Worm (Caenorhabditis elegans) whole organism, L1 larva: ENCODE results near the gene arp-11.
A peak's percentile ranks its signal among the peaks of the same experiment; 100 is the strongest.

ENCODE experiments used
- C04F5.9 ChIP-seq: sonication (generic microtip); optimal IDR thresholded peaks from 2 replicates; lab custom pipeline; 2016; ENCODE audit warnings: missing genetic modification characterization, missing compliant biosample characterization
- C34B4.2 ChIP-seq: sonication (generic microtip); optimal IDR thresholded peaks from 2 replicates; lab custom pipeline; 2017; ENCODE audit warnings: mild to moderate bottlenecking, missing genetic modification characterization, missing compliant biosample characterization
- F16B12.6 ChIP-seq: fragments of 150-350 bp; optimal IDR thresholded peaks from 2 replicates; lab custom pipeline; 2014; ENCODE audit warnings: missing biosample characterization, missing genetic modification characterization
- aha-1 ChIP-seq: fragments of 150-350 bp; optimal IDR thresholded peaks from 2 replicates; lab custom pipeline; 2014; ENCODE audit warnings: missing biosample characterization, missing genetic modification characterization
- ama-1 ChIP-seq: fragments of 150-350 bp; optimal IDR thresholded peaks from 2 replicates; lab custom pipeline; 2014
- blmp-1 ChIP-seq: fragments of 150-350 bp; optimal IDR thresholded peaks from 2 replicates; lab custom pipeline; 2014; ENCODE audit warnings: missing biosample characterization, missing genetic modification characterization
- ceh-63 ChIP-seq: fragments of 200-800 bp; sonication (Bioruptor generic); optimal IDR thresholded peaks from 2 replicates; lab custom pipeline; 2018; ENCODE audit warnings: mild to moderate bottlenecking, missing genetic modification characterization, missing compliant biosample characterization
- ceh-82 ChIP-seq, 3 experiments: fragments of 150-350 bp in 1 of 3; sonication (generic microtip) in 2 of 3; optimal IDR thresholded peaks; 2 replicates each; lab custom pipeline; 2014 to 2017; ENCODE audit warnings: missing biosample characterization in 3 of 3, missing genetic modification characterization in 3 of 3
- ceh-88 ChIP-seq: fragments of 200-800 bp; sonication (Bioruptor generic); IDR thresholded peaks from 2 replicates; pipeline ENCODE4 v1.3.6; 2022; ENCODE audit warnings: missing genetic modification characterization, missing compliant biosample characterization
- dpl-1 ChIP-seq, 3 experiments: fragments of 150-350 bp in 2 of 3; sonication (generic microtip) in 1 of 3; optimal IDR thresholded peaks; 2 replicates each; lab custom pipeline; 2014 to 2017; ENCODE audit warnings: missing biosample characterization in 3 of 3, missing genetic modification characterization in 3 of 3, missing genetic modification reagents in 3 of 3
- dsc-1 ChIP-seq: sonication (generic microtip); optimal IDR thresholded peaks from 2 replicates; lab custom pipeline; 2016; ENCODE audit warnings: mild to moderate bottlenecking, missing genetic modification characterization, missing compliant biosample characterization
- efl-1 ChIP-seq, 4 experiments: fragments of 150-350 bp; optimal IDR thresholded peaks in 3 of 4; peaks in 1 of 4; 1 replicate in 1 of 4; 2 replicates in 3 of 4; lab custom pipeline; 2014; ENCODE audit warnings: missing biosample characterization in 2 of 4, missing genetic modification characterization in 2 of 4, missing genetic modification reagents in 2 of 4
- efl-3 ChIP-seq: fragments of 200-800 bp; sonication (Bioruptor generic); optimal IDR thresholded peaks from 2 replicates; lab custom pipeline; 2018; ENCODE audit warnings: mild to moderate bottlenecking, missing genetic modification characterization, missing compliant biosample characterization
- elt-3 ChIP-seq, 6 experiments: fragments of 150-350 bp in 1 of 6; sonication (generic microtip); optimal IDR thresholded peaks; 2 replicates each; lab custom pipeline; 2017 to 2018; ENCODE audit warnings: missing biosample characterization in 6 of 6, missing genetic modification characterization in 6 of 6, inconsistent platforms in 1 of 6
- fkh-10 ChIP-seq: sonication (generic microtip); optimal IDR thresholded peaks from 2 replicates; lab custom pipeline; 2017; ENCODE audit warnings: missing biosample characterization, missing genetic modification reagents, missing genetic modification characterization
- fkh-4 ChIP-seq: sonication (generic microtip); optimal IDR thresholded peaks from 2 replicates; lab custom pipeline; 2016; ENCODE audit warnings: missing compliant biosample characterization, missing genetic modification characterization, borderline replicate concordance
- fkh-8 ChIP-seq: sonication (generic microtip); optimal IDR thresholded peaks from 2 replicates; lab custom pipeline; 2016; ENCODE audit warnings: mild to moderate bottlenecking, missing genetic modification characterization, missing compliant biosample characterization
- fos-1 ChIP-seq: fragments of 150-350 bp; optimal IDR thresholded peaks from 2 replicates; lab custom pipeline; 2014; ENCODE audit warnings: missing biosample characterization, missing genetic modification characterization
- grh-1 ChIP-seq: fragments of 200-800 bp; sonication (Bioruptor generic); IDR thresholded peaks from 2 replicates; pipeline ENCODE4 v1.3.6; 2022; ENCODE audit warnings: missing genetic modification reagents, missing genetic modification characterization, missing compliant biosample characterization
- hlh-17 ChIP-seq: fragments of 200-800 bp; sonication (Bioruptor generic); optimal IDR thresholded peaks from 2 replicates; lab custom pipeline; 2018; ENCODE audit warnings: missing genetic modification characterization, mild to moderate bottlenecking, missing compliant biosample characterization, moderate library complexity, borderline replicate concordance
- hlh-4 ChIP-seq: sonication (generic microtip); optimal IDR thresholded peaks from 2 replicates; lab custom pipeline; 2016; ENCODE audit warnings: mild to moderate bottlenecking, missing genetic modification characterization, missing compliant biosample characterization
- hpl-2 ChIP-seq: fragments of 150-350 bp; optimal IDR thresholded peaks from 2 replicates; lab custom pipeline; 2014; ENCODE audit warnings: missing biosample characterization, missing genetic modification reagents, missing genetic modification characterization
- irx-1 ChIP-seq: sonication (generic microtip); optimal IDR thresholded peaks from 2 replicates; lab custom pipeline; 2016; ENCODE audit warnings: missing genetic modification characterization, missing compliant biosample characterization
- lin-13 ChIP-seq: fragments of 150-350 bp; optimal IDR thresholded peaks from 2 replicates; lab custom pipeline; 2014; ENCODE audit warnings: missing biosample characterization, missing genetic modification reagents, missing genetic modification characterization
- lin-14 ChIP-seq: fragments of 200-800 bp; sonication (Bioruptor generic); optimal IDR thresholded peaks from 2 replicates; lab custom pipeline; 2018; ENCODE audit warnings: mild to moderate bottlenecking, missing genetic modification characterization, moderate library complexity, missing compliant biosample characterization
- lin-15B ChIP-seq: fragments of 150-350 bp; sonication (generic microtip); optimal IDR thresholded peaks from 3 replicates; lab custom pipeline; 2014; ENCODE audit warnings: missing biosample characterization, missing genetic modification characterization
- lin-35 ChIP-seq, 2 experiments: fragments of 150-350 bp; optimal IDR thresholded peaks; 2 replicates each; lab custom pipeline; 2014; ENCODE audit warnings: missing biosample characterization in 2 of 2, missing genetic modification characterization in 2 of 2, missing genetic modification reagents in 2 of 2
- lin-39 ChIP-seq: fragments of 150-350 bp; optimal IDR thresholded peaks from 2 replicates; lab custom pipeline; 2014; ENCODE audit warnings: missing biosample characterization, missing genetic modification reagents, missing genetic modification characterization
- lsy-2 ChIP-seq, 2 experiments: fragments of 150-350 bp; optimal IDR thresholded peaks; 2 replicates each; lab custom pipeline; 2014; ENCODE audit warnings: missing biosample characterization in 2 of 2, missing genetic modification characterization in 2 of 2
- mef-2 ChIP-seq: fragments of 150-350 bp; optimal IDR thresholded peaks from 2 replicates; lab custom pipeline; 2014; ENCODE audit warnings: missing biosample characterization, missing genetic modification characterization
- mep-1 ChIP-seq: fragments of 150-350 bp; optimal IDR thresholded peaks from 2 replicates; lab custom pipeline; 2014; ENCODE audit warnings: missing biosample characterization, missing genetic modification characterization
- nhr-19 ChIP-seq: fragments of 200-800 bp; sonication (Bioruptor generic); conservative IDR thresholded peaks from 2 replicates; pipeline ENCODE4 v1.3.6; 2022; ENCODE audit warnings: missing genetic modification characterization, missing compliant biosample characterization
- nhr-237 ChIP-seq: fragments of 150-350 bp; optimal IDR thresholded peaks from 2 replicates; lab custom pipeline; 2014; ENCODE audit warnings: missing biosample characterization, missing genetic modification characterization
- nhr-76 ChIP-seq: sonication (generic microtip); optimal IDR thresholded peaks from 2 replicates; lab custom pipeline; 2017; ENCODE audit warnings: missing biosample characterization, missing genetic modification characterization
- nhr-77 ChIP-seq: fragments of 150-350 bp; optimal IDR thresholded peaks from 2 replicates; lab custom pipeline; 2014; ENCODE audit warnings: missing biosample characterization, missing genetic modification characterization
- nhr-85 ChIP-seq: sonication (generic microtip); peaks from one replicate; lab custom pipeline; 2016; ENCODE audit warnings: missing genetic modification characterization, inconsistent platforms, missing compliant biosample characterization
- pax-3 ChIP-seq: fragments of 200-800 bp; sonication (Bioruptor generic); optimal IDR thresholded peaks from 2 replicates; lab custom pipeline; 2018; ENCODE audit warnings: mild to moderate bottlenecking, missing genetic modification characterization, moderate library complexity, missing compliant biosample characterization
- pqm-1 ChIP-seq: sonication (generic microtip); optimal IDR thresholded peaks from 3 replicates; lab custom pipeline; 2017; ENCODE audit warnings: missing biosample characterization, missing genetic modification characterization
- rnt-1 ChIP-seq: sonication (generic microtip); optimal IDR thresholded peaks from 2 replicates; lab custom pipeline; 2016; ENCODE audit warnings: mild to moderate bottlenecking, missing genetic modification characterization, moderate library complexity, missing compliant biosample characterization
- skn-1 ChIP-seq: fragments of 150-350 bp; optimal IDR thresholded peaks from 2 replicates; lab custom pipeline; 2014; ENCODE audit warnings: missing biosample characterization, missing genetic modification characterization
- snpc-4 ChIP-seq: fragments of 150-350 bp; optimal IDR thresholded peaks from 2 replicates; lab custom pipeline; 2014; ENCODE audit warnings: missing biosample characterization, missing genetic modification characterization
- snu-23 ChIP-seq: sonication (generic microtip); optimal IDR thresholded peaks from 2 replicates; lab custom pipeline; 2016; ENCODE audit warnings: missing genetic modification characterization, missing compliant biosample characterization
- unc-130 ChIP-seq: fragments of 150-350 bp; optimal IDR thresholded peaks from 2 replicates; lab custom pipeline; 2017; ENCODE audit warnings: missing biosample characterization, missing genetic modification characterization, inconsistent platforms
- xbp-1 ChIP-seq: sonication (generic microtip); optimal IDR thresholded peaks from 2 replicates; lab custom pipeline; 2016; ENCODE audit warnings: missing genetic modification characterization, missing compliant biosample characterization
- zag-1 ChIP-seq: fragments of 150-350 bp; optimal IDR thresholded peaks from 2 replicates; lab custom pipeline; 2014; ENCODE audit warnings: missing biosample characterization, missing genetic modification characterization
- ztf-11 ChIP-seq, 2 experiments: sonication (generic microtip); optimal IDR thresholded peaks; 2 replicates each; lab custom pipeline; 2016 to 2017; ENCODE audit warnings: missing genetic modification characterization in 2 of 2, missing biosample characterization in 1 of 2, missing compliant biosample characterization in 1 of 2
- ztf-4 ChIP-seq: fragments of 150-350 bp; optimal IDR thresholded peaks from 2 replicates; lab custom pipeline; 2014; ENCODE audit warnings: missing biosample characterization, missing genetic modification characterization

The arp-11 gene

ce11 chrIV:7927852-7928251 is 25.8 kb upstream of the arp-11 start, which contains the start of gene gcy-8:
gcy-8 (plus strand) TSS chrIV:7928152.
- TF ChIP-seq ceh-82 (tag; optimal IDR thresholded peaks at IDR 0.05; lab: Kevin White, UChicago) (no peak), snu-23 (GFP tag; lab: Kevin White, UChicago) (no peak), nhr-85 (tag; lab: Kevin White, UChicago) (peak; percentile 32), dsc-1 (tag; lab: Kevin White, UChicago) (peak; percentile 51)
- TF ChIP-seq, all 84 proteins: peak for 2

ce11 chrIV:7927218-7927617 is 25.1 kb upstream of the arp-11 start, which contains the start of gene C49H3.12:
C49H3.12 (minus strand) TSS chrIV:7927318.
- peak; percentile 3 for TF ChIP-seq nhr-85 (tag; lab: Kevin White, UChicago)
- no peak for TF ChIP-seq grh-1 (GFP tag; lab: Robert Waterston, UW)
- no peak for TF ChIP-seq efl-1 (optimal IDR thresholded peaks at IDR 0.05; lab: Kevin White, UChicago)
- peak in 1 of 2 experiments; percentile 7 for TF ChIP-seq efl-1 (GFP tag; optimal IDR thresholded peaks at IDR 0.05 in 1 of 2; lab: Kevin White, UChicago)

ce11 chrIV:7926102-7926840 is 24.2 kb upstream of the arp-11 start, which contains the start of gene rps-2:
rps-2 (minus strand) TSS chrIV:7926391.
- TF ChIP-seq nhr-237 (no peak), C04F5.9 (tag; lab: Kevin White, UChicago) (no peak), ceh-63 (GFP tag; lab: Kevin White, UChicago) (no peak), F16B12.6 (tag; lab: Kevin White, UChicago) (no peak), fkh-10 (GFP tag; lab: Kevin White, UChicago) (no peak), lin-15B (tag; lab: Kevin White, UChicago) (no peak), irx-1 (tag; lab: Kevin White, UChicago) (no peak), aha-1 (tag; lab: Kevin White, UChicago) (no peak), dsc-1 (tag; lab: Kevin White, UChicago) (no peak), hlh-17 (GFP tag; lab: Kevin White, UChicago) (no peak), nhr-19 (0 out of 2 replicates have a peak, but pooled peaks have one; percentile 3), lin-14 (GFP tag; lab: Kevin White, UChicago) (no peak), pqm-1 (tag; lab: Kevin White, UChicago) (no peak), nhr-76 (no peak), unc-130 (tag; lab: Kevin White, UChicago) (no peak), xbp-1 (tag; lab: Kevin White, UChicago) (peak; percentile 15), ama-1 (lab: Kevin White, UChicago) (no peak), ztf-11 (tag; optimal IDR thresholded peaks at IDR 0.05; lab: Kevin White, UChicago) (no peak), C34B4.2 (tag; lab: Kevin White, UChicago) (no peak), lin-39 (peak; percentile 3), grh-1 (GFP tag; lab: Robert Waterston, UW) (no peak), fkh-4 (tag; lab: Kevin White, UChicago) (no peak), skn-1 (tag; lab: Kevin White, UChicago) (peak; percentile 39), zag-1 (tag; lab: Kevin White, UChicago) (no peak), efl-3 (GFP tag; lab: Kevin White, UChicago) (no peak), efl-1 (optimal IDR thresholded peaks at IDR 0.05; lab: Kevin White, UChicago) (peak; percentile 40 to 55), efl-1 (GFP tag; optimal IDR thresholded peaks at IDR 0.05 in 1 of 2; lab: Kevin White, UChicago) (peak in 1 of 2 experiments; percentile 34), lin-13 (no peak), hlh-4 (tag; lab: Kevin White, UChicago) (no peak), mep-1 (tag; lab: Kevin White, UChicago) (peak; percentile 33), snpc-4 (tag; lab: Kevin White, UChicago) (no peak), nhr-77 (tag; lab: Kevin White, UChicago) (no peak), ztf-4 (no peak), rnt-1 (peak; percentile 34), lin-35 (GFP tag; optimal IDR thresholded peaks at IDR 0.05; lab: Kevin White, UChicago) (peak; percentile 35 to 57), ceh-88 (GFP tag; lab: Robert Waterston, UW) (no peak), blmp-1 (tag; lab: Kevin White, UChicago) (peak; percentile 48), fkh-8 (tag; lab: Kevin White, UChicago) (no peak), pax-3 (no peak), fos-1 (tag; lab: Kevin White, UChicago) (no peak), elt-3 (tag; optimal IDR thresholded peaks at IDR 0.05; lab: Kevin White, UChicago) (no peak), dpl-1 (GFP tag; optimal IDR thresholded peaks at IDR 0.05; lab: Kevin White, UChicago) (peak in 2 of 3 experiments; percentile 29 to 53), lsy-2 (tag; optimal IDR thresholded peaks at IDR 0.05; lab: Kevin White, UChicago) (peak; percentile 31 to 71), hpl-2 (GFP tag; lab: Kevin White, UChicago) (no peak), mef-2 (tag; lab: Kevin White, UChicago) (no peak)
